Worm (Caenorhabditis elegans) whole organism, L4/young adult: ENCODE results near the gene F54E2.5.

Experiments used
- W03F9.2 ChIP-seq: fragments of 150-350 bp; optimal IDR thresholded peaks from 2 replicates; lab custom pipeline; 2014; ENCODE audit warnings: missing biosample characterization, missing genetic modification characterization
- dao-5 ChIP-seq: sonication (generic microtip); optimal IDR thresholded peaks from 2 replicates; lab custom pipeline; 2016; ENCODE audit warnings: missing genotype, missing genetic modification characterization, moderate library complexity, missing compliant biosample characterization
- him-1 ChIP-seq: sonication (generic microtip); optimal IDR thresholded peaks from 2 replicates; lab custom pipeline; 2016; ENCODE audit warnings: missing genotype, missing genetic modification reagents, missing genetic modification characterization, missing compliant biosample characterization

DNA sequence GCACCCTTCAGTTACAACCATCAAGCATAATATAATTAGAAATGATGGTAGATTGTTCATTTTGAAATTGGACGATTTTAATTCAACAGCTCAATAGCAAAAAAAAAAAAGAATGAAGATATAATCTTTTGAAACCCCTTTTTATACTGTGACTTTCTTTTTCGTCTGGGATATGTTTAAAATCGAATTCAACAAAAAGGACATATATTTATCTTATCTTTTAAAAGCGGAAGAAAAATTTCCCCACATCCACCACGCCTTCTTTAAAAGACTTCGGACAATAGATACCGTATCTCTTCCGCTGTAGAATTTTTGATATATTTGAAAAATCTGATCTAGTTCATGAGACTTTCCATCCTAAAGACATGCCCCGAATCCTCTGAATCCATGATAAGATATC, 35.1 kb downstream of the F54E2.5 start, which contains the start of gene R05D8.11:
- TF ChIP-seq W03F9.2 (no peak), him-1 (no peak), dao-5 (tag; lab: Kevin White, UChicago) (no peak)
